Fruit fly (Drosophila melanogaster) whole organism: ENCODE measurements around the gene CG17267.
A peak's percentile ranks its signal among the peaks of the same experiment; 100 is the strongest.

Source experiments
- CG8478 ChIP-seq: fragments of >200 bp; optimal IDR thresholded peaks from 2 replicates; lab custom pipeline; 2018; ENCODE audit warnings: inconsistent platforms
- Dll ChIP-seq: fragments of >200 bp; optimal IDR thresholded peaks from 2 replicates; lab custom pipeline; 2017
- EcR ChIP-seq, 2 experiments: fragments of >200 bp; optimal IDR thresholded peaks; 2 replicates each; lab custom pipeline; 2017; ENCODE audit warnings: missing biosample characterization in 2 of 2, missing genetic modification characterization in 2 of 2, missing genetic modification reagents in 2 of 2
- pan ChIP-seq: fragments of >200 bp; optimal IDR thresholded peaks from 2 replicates; lab custom pipeline; 2017
- psq ChIP-seq: fragments of >200 bp; optimal IDR thresholded peaks from 2 replicates; lab custom pipeline; 2017
- usp ChIP-seq: fragments of >200 bp; optimal IDR thresholded peaks from 2 replicates; lab custom pipeline; 2017; ENCODE audit warnings: missing biosample characterization, missing genetic modification characterization, mixed read lengths

CG17267 gene

DNA sequence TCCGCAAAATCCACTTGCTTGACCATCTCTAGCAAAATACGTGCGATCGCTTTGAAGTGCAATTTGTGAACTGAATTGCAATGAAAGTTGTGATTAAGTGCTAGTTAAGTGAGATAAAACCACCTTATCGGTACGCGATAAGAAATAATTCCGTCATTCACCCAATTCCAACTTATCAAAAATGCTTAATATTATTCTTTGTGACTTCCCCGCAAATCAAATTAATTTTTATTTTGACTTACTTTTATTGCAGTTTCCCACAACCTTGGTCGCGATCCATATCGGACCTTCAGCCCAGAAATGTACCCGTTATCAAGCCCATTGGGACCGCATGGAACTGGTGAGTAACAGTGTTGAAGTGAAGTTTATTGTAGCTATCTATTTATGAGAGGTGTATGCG, 33.6 kb upstream of the CG17267 start, which contains the start of gene Takl1:
TSS of gene Takl1 (minus strand) at position 59 of the 400 bp plus-strand sequence.
- TF ChIP-seq Dll (lab: Kevin White, UChicago) (no peak), pan (lab: Kevin White, UChicago) (no peak), usp (no peak), CG8478 (lab: Kevin White, UChicago) (no peak), psq (no peak), EcR (GFP tag; optimal IDR thresholded peaks at IDR 0.05; lab: Kevin White, UChicago) (no peak)

DNA sequence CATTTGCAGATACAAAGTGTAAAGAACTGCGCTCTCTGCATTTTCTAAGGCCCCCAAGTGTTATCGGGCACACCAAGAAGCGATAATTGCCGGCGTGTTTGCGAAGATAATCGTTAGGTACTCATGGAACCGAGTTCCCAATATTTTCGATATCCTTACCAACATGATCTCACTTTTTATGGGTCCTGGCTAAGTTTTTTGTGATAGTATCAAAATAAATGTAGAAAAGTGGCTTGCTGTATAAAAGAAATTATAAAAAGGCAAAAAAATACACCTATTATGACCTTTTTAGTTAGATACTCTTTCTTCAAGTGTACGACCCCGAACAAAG, 27.2 kb upstream of the CG17267 start:
- TF ChIP-seq Dll (lab: Kevin White, UChicago) (no peak), usp (no peak), CG8478 (lab: Kevin White, UChicago) (no peak), psq (no peak), pan (lab: Kevin White, UChicago) (no peak)

DNA sequence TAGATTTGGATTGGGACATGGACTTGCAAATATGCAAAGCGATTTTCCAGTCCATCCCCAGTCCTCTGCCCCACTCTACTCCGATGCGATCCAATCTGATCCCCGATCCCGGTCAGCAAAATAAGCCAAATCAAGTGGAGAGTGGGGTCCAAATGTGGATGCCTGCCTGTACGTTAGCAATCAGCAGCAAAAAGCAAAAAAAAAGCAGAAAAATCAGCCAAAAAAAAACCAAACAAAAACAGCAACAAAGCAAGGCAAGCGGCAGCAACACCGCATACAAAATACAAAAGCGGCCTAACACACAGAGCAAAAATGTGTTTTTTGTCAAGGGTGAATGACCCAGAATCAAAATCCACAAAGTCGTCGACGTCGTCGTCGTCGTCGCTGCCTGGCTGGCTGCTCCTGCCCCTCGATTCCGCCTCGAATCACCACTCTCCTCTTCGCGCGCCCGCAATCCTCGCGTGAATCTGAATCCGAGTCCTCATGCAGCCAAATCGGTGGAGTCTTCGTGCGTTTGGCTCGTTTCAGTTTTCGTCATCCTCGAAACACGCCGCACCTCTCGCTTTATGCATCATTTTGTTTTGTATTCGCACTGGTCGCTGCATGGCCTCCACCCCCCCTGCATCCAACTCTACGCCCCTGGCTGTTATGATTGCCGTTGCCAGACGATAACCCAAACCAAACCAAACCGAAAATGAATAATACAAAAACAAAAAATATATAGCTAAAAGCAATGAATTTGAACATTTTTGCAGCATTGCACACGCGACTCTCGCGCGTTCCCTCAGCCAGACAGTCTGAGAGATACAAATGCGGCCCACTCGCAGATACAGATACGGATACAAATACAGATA, 26.6 kb upstream of the CG17267 start:
- TF ChIP-seq pan (lab: Kevin White, UChicago) (no peak), usp (no peak), CG8478 (lab: Kevin White, UChicago) (no peak), EcR (GFP tag; optimal IDR thresholded peaks at IDR 0.05; lab: Kevin White, UChicago) (peak; percentile 88 to 90), Dll (lab: Kevin White, UChicago) (no peak)

DNA sequence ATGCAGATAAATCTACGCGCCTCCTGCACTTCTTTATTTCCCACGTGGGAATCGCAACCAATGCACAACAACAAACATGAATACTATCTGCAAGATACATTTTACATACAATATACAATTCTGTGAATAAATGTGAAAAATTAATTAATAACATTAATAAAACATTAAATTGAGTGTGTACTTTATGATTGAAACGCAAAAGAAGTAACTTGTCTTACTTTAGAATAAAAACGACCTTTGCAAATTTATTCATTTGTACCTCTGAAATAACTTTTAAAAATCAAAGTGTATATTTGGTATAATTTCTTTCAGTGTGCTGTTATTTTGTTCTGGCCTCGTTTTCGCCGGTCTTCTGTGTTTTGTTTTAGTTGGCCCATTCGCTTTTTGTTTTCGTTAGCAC, 25.2 kb upstream of the CG17267 start:
- no peak for TF ChIP-seq Dll (lab: Kevin White, UChicago)
- no peak for TF ChIP-seq CG8478 (lab: Kevin White, UChicago)
- TF ChIP-seq pan (lab: Kevin White, UChicago), result no peak
- TF ChIP-seq usp, result no peak
- TF ChIP-seq EcR (GFP tag; optimal IDR thresholded peaks at IDR 0.05; lab: Kevin White, UChicago), result no peak
- TF ChIP-seq psq, result no peak

DNA sequence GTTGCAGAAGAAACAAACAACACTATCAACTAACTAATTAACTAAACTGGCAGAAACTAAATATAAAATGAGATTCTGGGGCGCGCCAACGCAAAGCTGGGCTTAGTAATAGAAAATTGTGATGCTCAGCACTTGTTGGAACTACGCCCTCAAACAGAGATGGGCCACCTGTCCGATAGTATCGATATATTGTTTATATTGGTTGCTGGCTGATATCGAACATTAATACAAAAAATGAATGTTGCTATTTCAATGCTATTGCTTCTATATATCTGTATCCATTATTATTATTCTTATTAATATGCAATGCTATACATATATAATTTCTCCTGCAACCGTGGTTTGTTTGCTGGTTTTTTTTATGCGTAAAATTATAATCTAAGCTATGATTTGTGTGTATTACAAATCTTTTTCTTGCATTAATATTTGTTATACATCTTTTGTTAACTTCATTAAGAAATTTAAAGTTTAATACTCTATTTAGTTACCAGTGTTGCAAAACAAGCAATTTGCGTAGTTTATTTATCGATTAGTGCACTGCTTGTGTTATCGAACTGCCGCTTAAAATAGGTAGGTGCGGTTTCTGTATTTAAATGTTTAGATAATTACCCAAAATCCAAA, 23.4 kb upstream of the CG17267 start, which contains the start of gene CG31195:
TSS of gene CG31195 (minus strand) at position 195 of the 621 bp plus-strand sequence.
- TF ChIP-seq psq (no peak), Dll (lab: Kevin White, UChicago) (no peak), pan (lab: Kevin White, UChicago) (no peak), CG8478 (lab: Kevin White, UChicago) (no peak), EcR (GFP tag; optimal IDR thresholded peaks at IDR 0.05; lab: Kevin White, UChicago) (no peak), usp (no peak)

DNA sequence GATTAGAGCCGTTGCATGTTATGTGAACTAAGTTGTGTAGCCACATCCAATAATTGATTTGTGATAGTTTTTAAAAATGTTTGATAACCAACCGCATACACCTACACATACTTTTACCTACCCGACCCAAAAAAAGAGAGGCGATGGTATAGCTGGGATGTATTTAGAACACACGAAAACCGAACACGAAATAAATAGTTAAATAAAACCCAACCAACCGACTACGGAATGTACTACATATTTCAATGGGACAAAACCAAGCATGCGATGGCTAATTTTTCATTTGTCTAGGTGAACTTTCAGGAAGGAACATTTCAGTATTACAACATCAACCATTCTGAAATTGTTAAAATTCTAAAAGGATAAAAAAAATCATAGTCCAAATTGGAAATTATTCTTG, 17.5 kb upstream of the CG17267 start, which contains the start of gene Syp:
TSS of gene Syp (plus strand) at position 301 of the 400 bp plus-strand sequence.
- TF ChIP-seq Dll (lab: Kevin White, UChicago) (no peak), EcR (GFP tag; optimal IDR thresholded peaks at IDR 0.05; lab: Kevin White, UChicago) (no peak), usp (no peak), psq (no peak), CG8478 (lab: Kevin White, UChicago) (no peak)

DNA sequence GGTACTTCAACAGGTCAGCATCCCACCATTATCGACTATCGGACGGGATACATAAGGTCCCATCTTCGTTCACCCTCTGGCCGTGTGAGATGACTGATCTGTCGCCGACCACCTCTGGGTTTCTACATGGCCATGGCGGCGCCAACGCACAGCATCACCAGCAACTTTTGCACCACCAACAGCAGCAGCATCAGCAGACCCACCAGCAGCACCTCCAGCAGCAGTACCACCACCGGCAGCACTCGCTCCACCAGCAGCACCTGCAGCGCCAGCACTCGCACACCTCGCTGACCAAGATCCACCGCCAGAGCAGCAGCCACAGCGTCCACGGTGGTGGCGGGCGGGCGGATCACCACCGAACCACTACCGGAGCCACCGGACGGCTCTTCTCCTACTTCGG, 16.1 kb upstream of the CG17267 start:
- no peak for TF ChIP-seq EcR (GFP tag; optimal IDR thresholded peaks at IDR 0.05; lab: Kevin White, UChicago)
- TF ChIP-seq psq, result no peak
- no peak for TF ChIP-seq pan (lab: Kevin White, UChicago)
- no peak for TF ChIP-seq Dll (lab: Kevin White, UChicago)
- TF ChIP-seq CG8478 (lab: Kevin White, UChicago), result no peak

DNA sequence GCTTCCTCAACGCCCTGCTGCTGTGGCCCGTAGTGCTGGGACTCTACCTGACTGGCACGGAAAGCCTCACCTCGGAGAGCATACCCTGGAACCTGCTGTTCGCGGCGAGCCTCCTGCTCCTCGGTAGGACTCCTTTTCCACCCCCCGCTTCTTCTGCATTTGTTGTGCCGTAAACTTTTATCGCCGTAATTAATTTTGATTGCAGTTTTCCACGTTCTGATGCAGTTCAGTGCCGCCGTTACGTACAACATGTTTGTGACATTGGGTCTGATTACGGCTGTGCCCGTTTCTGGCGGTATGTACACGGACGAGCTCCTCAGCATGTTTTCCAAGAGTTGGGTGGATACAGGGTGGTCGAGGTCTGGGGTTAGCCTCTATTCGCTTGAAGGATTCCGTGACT, 10.6 kb upstream of the CG17267 start:
- no peak for TF ChIP-seq pan (lab: Kevin White, UChicago)
- no peak for TF ChIP-seq usp
- no peak for TF ChIP-seq CG8478 (lab: Kevin White, UChicago)
- no peak for TF ChIP-seq EcR (GFP tag; optimal IDR thresholded peaks at IDR 0.05; lab: Kevin White, UChicago)
- no peak for TF ChIP-seq Dll (lab: Kevin White, UChicago)
- TF ChIP-seq psq, result no peak

DNA sequence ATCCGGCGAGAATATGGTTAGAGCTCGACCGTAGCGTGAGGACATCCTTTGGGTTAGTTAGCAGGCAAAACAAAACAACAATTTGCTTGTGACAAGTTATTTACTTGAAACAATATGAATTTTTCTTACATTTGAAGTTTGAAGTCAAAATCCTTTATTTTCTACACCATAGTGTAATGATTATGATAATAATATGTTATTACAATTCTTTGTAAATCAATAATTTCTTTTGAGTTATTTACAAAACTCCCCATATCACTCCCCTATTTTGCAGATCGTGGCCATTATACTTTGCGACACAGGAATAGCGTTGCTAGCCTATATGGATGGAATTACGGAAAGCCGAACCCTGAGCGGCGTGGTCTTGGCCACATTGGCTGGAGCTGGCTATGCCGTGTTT, 10.1 kb upstream of the CG17267 start, which contains the start of gene Prosalpha4T1:
TSS of gene Prosalpha4T1 (minus strand) at position 101 of the 400 bp plus-strand sequence.
- TF ChIP-seq usp (no peak), pan (lab: Kevin White, UChicago) (no peak), psq (no peak)

DNA sequence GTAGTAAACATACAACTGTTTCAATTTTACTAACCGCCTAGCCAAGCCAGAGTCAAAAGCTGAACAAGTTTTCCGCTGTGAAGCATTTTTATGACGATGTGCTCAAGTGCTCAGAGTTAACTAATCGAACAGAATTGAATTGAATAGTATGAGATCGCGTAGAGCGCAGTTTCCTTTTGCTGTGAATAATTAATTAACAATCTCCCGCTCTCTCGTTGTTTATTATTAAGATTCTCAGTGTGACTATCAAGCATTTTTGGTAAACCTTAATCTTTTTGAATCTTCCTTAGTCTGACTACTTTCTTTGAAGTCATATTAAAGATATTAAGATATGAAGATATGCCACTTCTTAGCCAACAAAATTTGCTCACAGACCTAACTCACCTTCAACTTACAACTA, 6.3 kb upstream of the CG17267 start, which contains the start of gene CG31200:
TSS of gene CG31200 (minus strand) at position 101 of the 400 bp plus-strand sequence.
- TF ChIP-seq EcR (GFP tag; optimal IDR thresholded peaks at IDR 0.05; lab: Kevin White, UChicago), result no peak
- no peak for TF ChIP-seq CG8478 (lab: Kevin White, UChicago)
- no peak for TF ChIP-seq usp
- no peak for TF ChIP-seq pan (lab: Kevin White, UChicago)
- no peak for TF ChIP-seq Dll (lab: Kevin White, UChicago)
- TF ChIP-seq psq, result no peak

DNA sequence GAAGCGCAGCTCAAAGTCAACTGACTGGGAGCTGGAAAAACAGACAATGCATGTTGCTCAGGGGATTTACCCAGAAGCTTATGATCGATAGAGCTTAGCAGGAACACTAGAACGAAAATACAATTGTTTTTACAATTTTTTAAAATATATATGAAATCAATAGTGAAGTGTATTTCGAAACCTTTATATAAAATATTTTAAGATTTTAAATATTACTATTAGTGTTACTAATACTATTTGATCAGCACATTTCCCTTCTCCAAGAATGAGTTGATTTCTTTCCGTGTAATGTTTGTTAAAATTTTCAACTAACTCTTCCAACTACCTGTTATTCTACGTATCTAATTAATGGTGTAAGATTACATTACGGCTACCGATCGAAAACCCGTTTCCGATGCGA, 4.9 kb upstream of the CG17267 start, which contains the start of gene CG31199:
TSS of gene CG31199 (minus strand) at position 101 of the 400 bp plus-strand sequence.
- TF ChIP-seq psq, result no peak
- TF ChIP-seq CG8478 (lab: Kevin White, UChicago), result no peak
- no peak for TF ChIP-seq pan (lab: Kevin White, UChicago)
- no peak for TF ChIP-seq EcR (GFP tag; optimal IDR thresholded peaks at IDR 0.05; lab: Kevin White, UChicago)
- no peak for TF ChIP-seq Dll (lab: Kevin White, UChicago)
- TF ChIP-seq usp, result no peak

DNA sequence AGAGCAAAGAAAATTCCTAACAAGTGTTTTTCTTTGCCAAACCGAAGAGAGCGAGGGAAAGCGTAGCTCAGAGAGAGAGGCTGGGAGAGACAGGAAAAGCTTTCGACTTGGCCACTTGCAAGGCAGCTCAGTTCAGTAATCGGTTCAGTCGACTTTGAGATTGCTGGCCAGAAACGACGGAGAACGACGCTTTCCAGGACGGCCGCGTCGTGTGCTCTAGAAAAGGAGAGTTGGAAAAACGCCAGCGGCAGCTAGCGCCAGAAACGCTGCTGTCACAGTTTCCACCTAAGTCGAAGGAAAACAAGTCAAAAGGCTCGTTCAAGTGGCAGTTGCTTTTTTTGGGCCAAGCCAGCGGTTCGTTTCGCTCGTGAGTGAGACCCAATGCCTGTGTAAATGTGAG, 1.1 kb upstream of the CG17267 start, which contains the start of gene CG42322:
TSS of gene CG42322 (plus strand) at position 138 of the 400 bp plus-strand sequence.
- TF ChIP-seq pan (lab: Kevin White, UChicago) (no peak), usp (no peak), Dll (lab: Kevin White, UChicago) (no peak), CG8478 (lab: Kevin White, UChicago) (no peak)
